Worm (Caenorhabditis elegans): ENCODE results near the gene K10G6.9.

The K10G6.9 gene

ce11 chrII:3954018-3954417, 18.0 kb upstream of the K10G6.9 start (continued):
- peak; percentile 49 for TF ChIP-seq dve-1 (tag; optimal IDR thresholded peaks at IDR 0.05; ENCODE audit: insufficient read depth)
- no peak for TF ChIP-seq nhr-111 (GFP tag; optimal IDR thresholded peaks at IDR 0.05)
- TF ChIP-seq hlh-11 (tag; optimal IDR thresholded peaks at IDR 0.05) = peak; percentile 51
- TF ChIP-seq set-16 (GFP tag; IDR thresholded peaks at IDR 0.05) = no peak
- TF ChIP-seq hif-1 (tag; optimal IDR thresholded peaks at IDR 0.05) = no peak
- no peak for TF ChIP-seq aly-2 (tag; optimal IDR thresholded peaks at IDR 0.05)
- TF ChIP-seq attf-4 (tag; optimal IDR thresholded peaks at IDR 0.05) = no peak
- TF ChIP-seq nhr-10 (tag; optimal IDR thresholded peaks at IDR 0.05) = no peak
- TF ChIP-seq nhr-41 (GFP tag; IDR thresholded peaks at IDR 0.05) = no peak
- TF ChIP-seq ama-1 (optimal IDR thresholded peaks at IDR 0.05) = no peak
- no peak for TF ChIP-seq spr-3 (GFP tag; optimal IDR thresholded peaks at IDR 0.05)
- no peak for TF ChIP-seq dmd-9 (GFP tag; IDR thresholded peaks at IDR 0.05)
- TF ChIP-seq D1046.2 (GFP tag; IDR thresholded peaks at IDR 0.05) = no peak
- no peak for TF ChIP-seq F26F4.8 (GFP tag; conservative IDR thresholded peaks at IDR 0.05)
- TF ChIP-seq ztf-7 (tag; optimal IDR thresholded peaks at IDR 0.05) = no peak
- TF ChIP-seq nhr-102 (tag; optimal IDR thresholded peaks at IDR 0.05) = no peak
- no peak for TF ChIP-seq lin-1 (GFP tag; IDR thresholded peaks at IDR 0.05)
- TF ChIP-seq dpl-1 (GFP tag; optimal IDR thresholded peaks at IDR 0.05) = no peak
- TF ChIP-seq mep-1 (tag; optimal IDR thresholded peaks at IDR 0.05) = no peak
- TF ChIP-seq madf-5 (GFP tag; IDR thresholded peaks at IDR 0.05) = no peak
- no peak for TF ChIP-seq lir-3 (tag; optimal IDR thresholded peaks at IDR 0.05)
- TF ChIP-seq lin-38 (GFP tag; IDR thresholded peaks at IDR 0.05) = no peak
- TF ChIP-seq F44E2.7 (GFP tag; IDR thresholded peaks at IDR 0.05) = no peak
- TF ChIP-seq lin-29 (GFP tag; IDR thresholded peaks at IDR 0.05) = no peak
- no peak for TF ChIP-seq daf-16 (GFP tag; optimal IDR thresholded peaks at IDR 0.05)
- TF ChIP-seq daf-16 (tag; optimal IDR thresholded peaks at IDR 0.05) = peak; percentile 89
- TF ChIP-seq T20F7.1 (GFP tag; optimal IDR thresholded peaks at IDR 0.05) = peak; percentile 15
- TF ChIP-seq sdz-12 (GFP tag; optimal IDR thresholded peaks at IDR 0.05) = no peak
- no peak for TF ChIP-seq mdl-1 (tag; optimal IDR thresholded peaks at IDR 0.05)
- TF ChIP-seq tag-97 (GFP tag; IDR thresholded peaks at IDR 0.05) = no peak
- TF ChIP-seq unc-130 (GFP tag; optimal IDR thresholded peaks at IDR 0.05) = no peak
- TF ChIP-seq php-3 (GFP tag; IDR thresholded peaks at IDR 0.05) = peak; percentile 74
- no peak for TF ChIP-seq unc-39 (tag; optimal IDR thresholded peaks at IDR 0.05)
- TF ChIP-seq F10B5.3 (tag; optimal IDR thresholded peaks at IDR 0.05) = no peak
- no peak for TF ChIP-seq dmd-8 (GFP tag; IDR thresholded peaks at IDR 0.05)
- TF ChIP-seq lsy-2 (tag; optimal IDR thresholded peaks at IDR 0.05) = no peak
- TF ChIP-seq hmg-1.1 (GFP tag; IDR thresholded peaks at IDR 0.05) = no peak

- peak; percentile 15 for TF ChIP-seq mep-1 (tag; optimal IDR thresholded peaks at IDR 0.05)
- peak; percentile 70 for TF ChIP-seq aha-1 (tag)
- peak; percentile 31 for TF ChIP-seq dve-1 (tag; optimal IDR thresholded peaks at IDR 0.05; ENCODE audit: insufficient read depth)
- TF ChIP-seq mdt-29 (GFP tag; IDR thresholded peaks at IDR 0.05) = no peak
- peak in 1 of 2 experiments; percentile 31 for TF ChIP-seq lsy-2 (tag; optimal IDR thresholded peaks at IDR 0.05)
- no peak for TF ChIP-seq ZK546.5 (tag; optimal IDR thresholded peaks at IDR 0.05)
- TF ChIP-seq nhr-28 (tag; optimal IDR thresholded peaks at IDR 0.05) = peak; percentile 12
- peak; percentile 8 for TF ChIP-seq hlh-30 (tag; optimal IDR thresholded peaks at IDR 0.05; ENCODE audit: insufficient read depth)
- no peak for TF ChIP-seq zip-11 (GFP tag; IDR thresholded peaks at IDR 0.05)
Observed at ce11 chrII:3954838-3955237, 17.2 kb upstream of the K10G6.9 start.
